Worm (Caenorhabditis elegans): Measurements from ENCODE around the gene srj-27.
"Not testable (repeated sequence)": the region's sequence is repeated elsewhere in the genome, so short reads cannot be mapped to it uniquely, and the experiment has no call there.

The srj-27 gene

ce11 chrV:15132423-15132822 is 5.1 kb upstream of the srj-27 start, which contains the start of gene str-171:
Gene str-171, minus strand, starts transcription at chrV:15132523.
- no peak for TF ChIP-seq unc-62 (GFP tag; optimal IDR thresholded peaks at IDR 0.05)

ce11 chrV:15127955-15128354 is 642 bp upstream of the srj-27 start, which contains the start of gene srr-7:
Gene srr-7, plus strand, starts transcription at chrV:15128255.
- no peak for TF ChIP-seq unc-62 (GFP tag; optimal IDR thresholded peaks at IDR 0.05)

ce11 chrV:15125162-15125561 is 2.2 kb downstream of the srj-27 start, which contains the start of gene ugt-30:
Gene ugt-30, minus strand, starts transcription at chrV:15125262.
- not testable (repeated sequence) for TF ChIP-seq unc-62 (GFP tag; optimal IDR thresholded peaks at IDR 0.05)

ce11 chrV:15119517-15119916 is 7.8 kb downstream of the srj-27 start, which contains the start of gene flor-1:
Gene flor-1, minus strand, starts transcription at chrV:15119617.
- no peak for TF ChIP-seq unc-62 (GFP tag; optimal IDR thresholded peaks at IDR 0.05)

- not testable (repeated sequence) for TF ChIP-seq unc-62 (GFP tag; optimal IDR thresholded peaks at IDR 0.05)
Observed at ce11 chrV:15115968-15116367, 11.3 kb downstream of the srj-27 start, which contains the start of gene T01G5.8. Gene T01G5.8, plus strand, starts transcription at chrV:15116268.

ce11 chrV:15113992-15114391 is 13.3 kb downstream of the srj-27 start, which contains the start of gene T01G5.6:
Gene T01G5.6, minus strand, starts transcription at chrV:15114092.
- no peak for TF ChIP-seq unc-62 (GFP tag; optimal IDR thresholded peaks at IDR 0.05)

ce11 chrV:15111660-15112059 is 15.7 kb downstream of the srj-27 start, which contains the start of gene T01G5.7:
Gene T01G5.7, plus strand, starts transcription at chrV:15111960.
- no peak for TF ChIP-seq unc-62 (GFP tag; optimal IDR thresholded peaks at IDR 0.05)

ce11 chrV:15109260-15109659 is 18.1 kb downstream of the srj-27 start, which contains the start of gene Y75B12A.2:
Gene Y75B12A.2, plus strand, starts transcription at chrV:15109560.
- TF ChIP-seq unc-62 (GFP tag; optimal IDR thresholded peaks at IDR 0.05): no peak

ce11 chrV:15105893-15106598 is 21.3 kb downstream of the srj-27 start, which contains the start of gene C01G10.14:
Gene C01G10.14, minus strand, starts transcription at chrV:15105943.
- not testable (repeated sequence) for TF ChIP-seq unc-62 (GFP tag; optimal IDR thresholded peaks at IDR 0.05)

- TF ChIP-seq unc-62 (GFP tag; optimal IDR thresholded peaks at IDR 0.05): no peak
Observed at ce11 chrV:15099447-15099846, 27.9 kb downstream of the srj-27 start, which contains the start of gene C01G10.1. Gene C01G10.1, plus strand, starts transcription at chrV:15099747.

- no peak for TF ChIP-seq unc-62 (GFP tag; optimal IDR thresholded peaks at IDR 0.05)
Observed at ce11 chrV:15094749-15095148, 32.6 kb downstream of the srj-27 start, which contains the start of gene srx-78. Gene srx-78, plus strand, starts transcription at chrV:15095049.

ce11 chrV:15092666-15093065 is 34.6 kb downstream of the srj-27 start, which contains the start of gene txt-12:
Gene txt-12, plus strand, starts transcription at chrV:15092966.
- TF ChIP-seq unc-62 (GFP tag; optimal IDR thresholded peaks at IDR 0.05): no peak

ce11 chrV:15090457-15090856 is 36.9 kb downstream of the srj-27 start, which contains the start of gene C01G10.17:
Gene C01G10.17, plus strand, starts transcription at chrV:15090757.
- TF ChIP-seq unc-62 (GFP tag; optimal IDR thresholded peaks at IDR 0.05): no peak

ce11 chrV:15089438-15089837 is 37.9 kb downstream of the srj-27 start, which contains the start of the genes C01G10.5 and C01G10.4:
Gene C01G10.5, minus strand, starts transcription at chrV:15089538.
Gene C01G10.4, plus strand, starts transcription at chrV:15089740.
- no peak for TF ChIP-seq unc-62 (GFP tag; optimal IDR thresholded peaks at IDR 0.05)

- no peak for TF ChIP-seq unc-62 (GFP tag; optimal IDR thresholded peaks at IDR 0.05)
Observed at ce11 chrV:15088613-15089012, 38.7 kb downstream of the srj-27 start, which contains the start of gene C01G10.18. Gene C01G10.18, minus strand, starts transcription at chrV:15088713.

- TF ChIP-seq unc-62 (GFP tag; optimal IDR thresholded peaks at IDR 0.05): no peak
Observed at ce11 chrV:15087207-15087706, 40.1 kb downstream of the srj-27 start, which contains the start of the genes C01G10.15 and C01G10.6. Gene C01G10.15, minus strand, starts transcription at chrV:15087307. Gene C01G10.6, plus strand, starts transcription at chrV:15087656.
